Worm (Caenorhabditis elegans): ENCODE measurements around the gene try-8.

try-8 gene

ce11 chrV:7454236-7454635 lies at the start of gene try-8:
Gene try-8 (minus strand): TSS chrV:7454336.
- TF ChIP-seq F49E8.2 (tag; optimal IDR thresholded peaks at IDR 0.05; ENCODE audit: borderline replicate concordance) (no peak), skn-1 (tag; optimal IDR thresholded peaks at IDR 0.05) (no peak), dmd-6 (GFP tag; IDR thresholded peaks at IDR 0.05) (no peak), ceh-20 (GFP tag; IDR thresholded peaks at IDR 0.05) (no peak), nhr-42 (GFP tag; IDR thresholded peaks at IDR 0.05) (no peak), Y105C5A.15 (GFP tag; IDR thresholded peaks at IDR 0.05) (no peak), zfp-2 (tag; optimal IDR thresholded peaks at IDR 0.05) (no peak), Y75B8A.6 (GFP tag; IDR thresholded peaks at IDR 0.05) (no peak), gei-8 (GFP tag; optimal IDR thresholded peaks at IDR 0.05) (no peak), lir-3 (tag; optimal IDR thresholded peaks at IDR 0.05) (no peak), nhr-28 (tag; optimal IDR thresholded peaks at IDR 0.05) (no peak), D1046.2 (GFP tag; IDR thresholded peaks at IDR 0.05) (no peak), T26A8.4 (GFP tag; IDR thresholded peaks at IDR 0.05) (no peak), tag-97 (GFP tag; IDR thresholded peaks at IDR 0.05) (no peak)

- TF ChIP-seq ces-1 (GFP tag; optimal IDR thresholded peaks at IDR 0.05) (no peak), snpc-4 (tag; optimal IDR thresholded peaks at IDR 0.05) (no peak), unc-130 (GFP tag; optimal IDR thresholded peaks at IDR 0.05) (no peak), nhr-6 (tag; optimal IDR thresholded peaks at IDR 0.05) (no peak), mxl-3 (GFP tag; optimal IDR thresholded peaks at IDR 0.05) (no peak), F37D6.2 (tag; optimal IDR thresholded peaks at IDR 0.05) (no peak), dve-1 (tag; optimal IDR thresholded peaks at IDR 0.05; ENCODE audit: insufficient read depth) (no peak), fkh-10 (GFP tag; optimal IDR thresholded peaks at IDR 0.05) (no peak), madf-5 (GFP tag; IDR thresholded peaks at IDR 0.05) (no peak), F44E2.7 (GFP tag; IDR thresholded peaks at IDR 0.05) (no peak)
Measured at ce11 chrV:7501194-7501593, 47.1 kb upstream of the try-8 start.

- TF ChIP-seq ama-1 (optimal IDR thresholded peaks at IDR 0.05), result no peak
- no peak for TF ChIP-seq duxl-1 (tag; optimal IDR thresholded peaks at IDR 0.05; ENCODE audit: poor library complexity)
- no peak for TF ChIP-seq lin-38 (GFP tag; IDR thresholded peaks at IDR 0.05)
Measured at ce11 chrV:7497440-7497839, 43.3 kb upstream of the try-8 start, which contains the start of gene srh-79. Gene srh-79 (plus strand): TSS chrV:7497740.

DNA sequence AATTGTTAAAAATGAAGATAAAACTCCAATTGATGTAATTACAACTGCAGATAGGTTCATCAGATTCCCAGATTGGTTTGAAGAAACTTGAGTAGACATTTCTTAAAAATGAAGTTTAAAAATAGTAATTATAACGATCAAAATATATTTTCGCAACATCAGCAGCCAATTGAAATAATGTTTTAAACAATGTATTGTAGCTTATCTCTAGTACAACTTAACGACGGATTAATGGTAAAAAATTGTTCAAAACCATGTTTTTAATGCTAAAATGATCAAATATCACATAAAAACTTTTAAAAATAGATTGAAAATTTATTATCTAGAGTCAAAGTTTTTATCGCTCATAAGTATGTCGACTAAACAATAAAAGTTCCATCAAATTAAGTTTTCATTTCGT lies 41.1 kb upstream of the try-8 start, which contains the start of gene srbc-11:
TSS of gene srbc-11 (minus strand) at position 101 of the 400 bp plus-strand sequence.
- TF ChIP-seq Y75B8A.6 (GFP tag; IDR thresholded peaks at IDR 0.05) (no peak), fos-1 (tag; optimal IDR thresholded peaks at IDR 0.05) (no peak), lin-29 (GFP tag; IDR thresholded peaks at IDR 0.05) (no peak), nhr-11 (tag; optimal IDR thresholded peaks at IDR 0.05) (no peak), nhr-76 (tag; optimal IDR thresholded peaks at IDR 0.05) (no peak), fkh-10 (GFP tag; optimal IDR thresholded peaks at IDR 0.05) (no peak)

ce11 chrV:7492924-7493323 lies 38.8 kb upstream of the try-8 start, which contains the start of gene srbc-10:
Gene srbc-10 (minus strand): TSS chrV:7493024.
- TF ChIP-seq fkh-10 (GFP tag; optimal IDR thresholded peaks at IDR 0.05) (no peak), cey-2 (tag; optimal IDR thresholded peaks at IDR 0.05; ENCODE audit: borderline replicate concordance, insufficient read depth) (no peak), aly-2 (tag; optimal IDR thresholded peaks at IDR 0.05) (no peak), T26A8.4 (GFP tag; IDR thresholded peaks at IDR 0.05) (no peak), tag-97 (GFP tag; IDR thresholded peaks at IDR 0.05) (no peak), pha-4 (GFP tag; IDR thresholded peaks at IDR 0.05) (no peak), pha-4 (tag; optimal IDR thresholded peaks at IDR 0.05) (no peak), dmd-9 (GFP tag; IDR thresholded peaks at IDR 0.05) (no peak), F49E8.2 (tag; optimal IDR thresholded peaks at IDR 0.05; ENCODE audit: borderline replicate concordance) (no peak), nhr-11 (tag; optimal IDR thresholded peaks at IDR 0.05) (no peak), pqm-1 (tag; optimal IDR thresholded peaks at IDR 0.05) (no peak), Y75B8A.6 (GFP tag; IDR thresholded peaks at IDR 0.05) (no peak), nhr-76 (tag; optimal IDR thresholded peaks at IDR 0.05) (no peak), hlh-11 (tag; optimal IDR thresholded peaks at IDR 0.05) (no peak), hif-1 (tag; optimal IDR thresholded peaks at IDR 0.05) (no peak), hlh-30 (tag; optimal IDR thresholded peaks at IDR 0.05; ENCODE audit: insufficient read depth) (no peak), nhr-42 (GFP tag; IDR thresholded peaks at IDR 0.05) (no peak)

Measured in whole organism, L4 larva.